Worm (Caenorhabditis elegans): ENCODE measurements around the gene F56B3.4.

ce11 chrIV:801162-801561 is 7.1 kb upstream of the F56B3.4 start:
- TF ChIP-seq elt-3 (tag; optimal IDR thresholded peaks at IDR 0.05), result no peak
- TF ChIP-seq lsy-2 (tag; optimal IDR thresholded peaks at IDR 0.05), result no peak
- TF ChIP-seq unc-62 (GFP tag; optimal IDR thresholded peaks at IDR 0.05), result no peak
- no peak for TF ChIP-seq unc-120 (tag; optimal IDR thresholded peaks at IDR 0.05; ENCODE audit: poor library complexity, severe bottlenecking)
- no peak for TF ChIP-seq nhr-28 (tag; optimal IDR thresholded peaks at IDR 0.05)
- no peak for TF ChIP-seq nhr-76 (tag; optimal IDR thresholded peaks at IDR 0.05)
